Fruit fly (Drosophila melanogaster): ENCODE measurements around the gene SkpE.

DNA sequence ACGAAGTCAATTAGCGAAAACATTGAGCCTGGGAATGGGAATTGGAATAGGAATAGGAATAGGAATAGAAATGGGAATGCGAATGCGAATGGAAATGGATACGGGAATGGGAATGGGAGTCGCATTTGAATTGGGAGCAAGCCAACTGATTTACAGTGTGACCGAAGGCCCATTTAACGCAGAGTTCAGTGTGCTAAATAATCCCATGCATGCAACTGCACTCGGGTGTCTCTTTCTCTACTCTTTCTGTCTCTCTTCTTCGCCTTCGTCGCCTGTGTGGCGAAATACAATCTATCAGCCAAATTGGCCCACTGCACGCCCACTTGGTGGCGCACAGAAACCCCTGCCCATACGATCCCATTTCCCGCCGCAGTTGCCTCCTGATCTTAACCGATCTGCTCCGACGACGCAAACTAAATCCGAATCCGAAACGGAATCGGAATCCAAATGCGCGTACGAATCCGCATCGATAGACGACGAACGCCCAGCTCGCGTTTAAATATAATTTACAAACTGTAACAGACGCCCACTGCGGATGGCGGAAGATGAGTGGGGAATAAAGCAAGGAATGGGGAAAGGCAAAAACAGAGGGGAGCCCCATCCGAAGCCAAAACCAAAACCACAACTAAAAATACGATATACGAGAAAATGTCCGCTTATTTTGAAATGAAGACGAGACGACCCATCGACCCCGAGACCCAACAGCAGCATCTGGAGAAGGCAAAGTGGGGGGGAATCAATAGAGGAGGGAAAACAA lies 20.3 kb upstream of the SkpE start:
- TF ChIP-seq EcR (GFP tag; optimal IDR thresholded peaks at IDR 0.05) = no peak
- TF ChIP-seq D1 (tag; optimal IDR thresholded peaks at IDR 0.05) = no peak
- TF ChIP-seq CG8159 (tag; optimal IDR thresholded peaks at IDR 0.05) = no peak
- no peak for TF ChIP-seq fd96Ca (GFP tag; IDR thresholded peaks at IDR 0.05)
- TF ChIP-seq Pif1B (GFP tag; optimal IDR thresholded peaks at IDR 0.05) = no peak
